Fruit fly (Drosophila melanogaster): ENCODE results near the gene CD98hc.

CD98hc gene

DNA sequence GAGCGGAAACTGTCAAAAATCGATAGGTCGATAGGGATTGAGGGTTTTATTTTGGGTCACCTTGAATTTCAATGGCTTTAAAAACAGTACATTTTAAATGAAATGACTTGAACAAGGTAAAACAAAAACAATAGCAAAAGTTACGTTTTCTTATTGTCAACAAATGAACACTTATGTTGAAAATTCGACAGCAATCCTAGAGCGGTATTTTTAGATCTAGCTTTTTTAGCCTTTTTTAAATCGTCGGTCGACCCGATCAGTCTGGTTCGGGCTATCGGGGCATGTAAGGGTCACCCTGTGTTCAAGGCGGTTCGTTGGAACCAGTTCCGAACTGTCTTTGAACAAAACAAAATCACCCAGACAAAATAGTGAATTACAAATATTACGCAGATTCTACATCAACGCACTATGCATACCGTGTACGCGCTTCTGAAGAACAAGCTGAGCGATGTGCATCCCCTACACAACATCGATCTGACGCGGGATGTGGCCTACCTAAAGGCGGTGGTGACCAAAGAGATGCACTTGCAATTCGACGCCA, 30.9 kb upstream of the CD98hc start, which contains the start of the genes CG11052 and CG3223 (continued):
- TF ChIP-seq YL-1 (GFP tag; optimal IDR thresholded peaks at IDR 0.05) = peak; percentile 55
- peak; percentile 76 for TF ChIP-seq CG3995 (GFP tag; optimal IDR thresholded peaks at IDR 0.05)
- TF ChIP-seq cg (GFP tag; optimal IDR thresholded peaks at IDR 0.05) = no peak
- no peak for TF ChIP-seq Ptx1 (GFP tag; IDR thresholded peaks at IDR 0.05)
- no peak for TF ChIP-seq Ssrp (tag; optimal IDR thresholded peaks at IDR 0.05)
- TF ChIP-seq jing (GFP tag; optimal IDR thresholded peaks at IDR 0.05) = no peak
- no peak for TF ChIP-seq pum (GFP tag; optimal IDR thresholded peaks at IDR 0.05)
- no peak for TF ChIP-seq ken (GFP tag; IDR thresholded peaks at IDR 0.05)
- TF ChIP-seq CG3407 (GFP tag; optimal IDR thresholded peaks at IDR 0.05) = no peak
- TF ChIP-seq Tbp (GFP tag; optimal IDR thresholded peaks at IDR 0.05) = no peak
- TF ChIP-seq CG15269 (tag; optimal IDR thresholded peaks at IDR 0.05) = no peak
- no peak for TF ChIP-seq CG10321 (GFP tag; IDR thresholded peaks at IDR 0.05)
- TF ChIP-seq da (GFP tag; optimal IDR thresholded peaks at IDR 0.05) = no peak
- TF ChIP-seq twi (tag; optimal IDR thresholded peaks at IDR 0.05) = no peak
- TF ChIP-seq bab2 (GFP tag; optimal IDR thresholded peaks at IDR 0.05) = no peak
- no peak; the same call in 1 of the 3 replicates for TF ChIP-seq HLH4C (GFP tag; IDR thresholded peaks at IDR 0.05; ENCODE audit: partially characterized antibody)
- TF ChIP-seq CG3281 (GFP tag; optimal IDR thresholded peaks at IDR 0.05) = no peak
- TF ChIP-seq CG12942 (GFP tag; optimal IDR thresholded peaks at IDR 0.05) = no peak
- TF ChIP-seq HLHmδ (GFP tag; optimal IDR thresholded peaks at IDR 0.05) = no peak
- no peak for TF ChIP-seq Oaz (GFP tag; IDR thresholded peaks at IDR 0.05)
- no peak for TF ChIP-seq CG30431 (GFP tag; optimal IDR thresholded peaks at IDR 0.05)
- no peak for TF ChIP-seq ewg (GFP tag; optimal IDR thresholded peaks at IDR 0.05)
- TF ChIP-seq dm (GFP tag; optimal IDR thresholded peaks at IDR 0.05) = no peak
- TF ChIP-seq disco-r (GFP tag; optimal IDR thresholded peaks at IDR 0.05) = no peak
- no peak for TF ChIP-seq Nf-YB (GFP tag; optimal IDR thresholded peaks at IDR 0.05)
- peak; percentile 58; the same call in 1 of the 2 replicates for TF ChIP-seq amos (GFP tag; IDR thresholded peaks at IDR 0.05; ENCODE audit: partially characterized antibody)
- TF ChIP-seq CG8089 (GFP tag; optimal IDR thresholded peaks at IDR 0.05) = no peak
- TF ChIP-seq B-H2 (GFP tag; optimal IDR thresholded peaks at IDR 0.05) = no peak
- TF ChIP-seq CG11398 (GFP tag; optimal IDR thresholded peaks at IDR 0.05) = no peak
- TF ChIP-seq HmgZ (tag; optimal IDR thresholded peaks at IDR 0.05) = peak; percentile 66
- no peak for TF ChIP-seq CG9727 (GFP tag; optimal IDR thresholded peaks at IDR 0.05)
- TF ChIP-seq Jarid2 (GFP tag; optimal IDR thresholded peaks at IDR 0.05) = no peak
- 0 out of 3 replicates have a peak, but pooled peaks have one; percentile 22 for TF ChIP-seq CG6791 (GFP tag; IDR thresholded peaks at IDR 0.05; ENCODE audit: partially characterized antibody)
- TF ChIP-seq CG12219 (GFP tag; optimal IDR thresholded peaks at IDR 0.05) = no peak
- no peak for TF ChIP-seq Drgx (GFP tag; IDR thresholded peaks at IDR 0.05)
- no peak for TF ChIP-seq CG32772 (GFP tag; IDR thresholded peaks at IDR 0.05)
- TF ChIP-seq NC2β (GFP tag; optimal IDR thresholded peaks at IDR 0.05) = no peak
- TF ChIP-seq CG16815 (GFP tag; optimal IDR thresholded peaks at IDR 0.05) = no peak
- no peak for TF ChIP-seq CG34224 (GFP tag; IDR thresholded peaks at IDR 0.05; ENCODE audit: partially characterized antibody)
- no peak for TF ChIP-seq CG14050 (GFP tag; IDR thresholded peaks at IDR 0.05)
- no peak for TF ChIP-seq Ada2b (GFP tag; IDR thresholded peaks at IDR 0.05)
- TF ChIP-seq Hand (GFP tag; optimal IDR thresholded peaks at IDR 0.05) = no peak
- no peak for TF ChIP-seq CG7963 (GFP tag; IDR thresholded peaks at IDR 0.05; ENCODE audit: partially characterized antibody)
- peak; percentile 1 for TF ChIP-seq CG10979 (tag; optimal IDR thresholded peaks at IDR 0.05)
- TF ChIP-seq Chrac-16 (GFP tag; optimal IDR thresholded peaks at IDR 0.05) = no peak
- TF ChIP-seq insv (GFP tag; optimal IDR thresholded peaks at IDR 0.05) = no peak
- no peak for TF ChIP-seq CG7928 (GFP tag; optimal IDR thresholded peaks at IDR 0.05)
- no peak for TF ChIP-seq CG3163 (GFP tag; optimal IDR thresholded peaks at IDR 0.05)
- no peak for TF ChIP-seq CG6765 (GFP tag; optimal IDR thresholded peaks at IDR 0.05)
- TF ChIP-seq Atf3 (GFP tag; optimal IDR thresholded peaks at IDR 0.05) = no peak
- no peak for TF ChIP-seq CG6813 (GFP tag; optimal IDR thresholded peaks at IDR 0.05)
